Fruit fly (Drosophila melanogaster) whole organism, prepupa: ENCODE data around the gene CG13028.
A peak's percentile ranks its signal among the peaks of the same experiment; 100 is the strongest.

ENCODE experiments used
- CG11294 ChIP-seq: fragments of 200-800 bp; sonication (Bioruptor generic); IDR thresholded peaks from 2 replicates; pipeline ENCODE4 v1.3.6; 2022; ENCODE audit warnings: missing biosample characterization, missing genetic modification characterization
- CG16779 ChIP-seq: fragments of 200-800 bp; sonication (Bioruptor generic); optimal IDR thresholded peaks from 3 replicates; lab custom pipeline; 2017; ENCODE audit warnings: missing biosample characterization, mild to moderate bottlenecking, missing genetic modification characterization
- CG6163 ChIP-seq: fragments of 200-800 bp; sonication (Bioruptor generic); IDR thresholded peaks from 3 replicates; pipeline ENCODE4 v1.3.6; 2022; ENCODE audit warnings: missing biosample characterization, missing genetic modification characterization
- CG6854 ChIP-seq: fragments of 200-800 bp; sonication (Bioruptor generic); optimal IDR thresholded peaks from 2 replicates; lab custom pipeline; 2017; ENCODE audit warnings: missing biosample characterization, mild to moderate bottlenecking, missing genetic modification characterization
- Ets21C ChIP-seq: fragments of 200-800 bp; sonication (Bioruptor generic); optimal IDR thresholded peaks from 3 replicates; lab custom pipeline; 2016; ENCODE audit warnings: missing biosample characterization, missing genetic modification characterization
- Gug ChIP-seq: fragments of 200-800 bp; sonication (Bioruptor generic); IDR thresholded peaks from 2 replicates; pipeline ENCODE4 v1.3.6; 2022; ENCODE audit warnings: missing biosample characterization, missing genetic modification characterization
- vri ChIP-seq: fragments of 200-800 bp; sonication (Bioruptor generic); optimal IDR thresholded peaks from 3 replicates; lab custom pipeline; 2016; ENCODE audit warnings: missing biosample characterization, mild to moderate bottlenecking, missing genetic modification characterization

dm6 chr3L:16955219-16956002 is 32.4 kb downstream of the CG13028 start:
- TF ChIP-seq CG6163 (GFP tag; lab: Robert Waterston, UW) (no peak), CG16779 (tag; lab: Kevin White, UChicago) (no peak), CG6854 (GFP tag; lab: Kevin White, UChicago) (no peak), vri (peak; percentile 60), Ets21C (GFP tag; lab: Kevin White, UChicago) (no peak), Gug (GFP tag; lab: Robert Waterston, UW) (no peak), CG11294 (GFP tag; lab: Robert Waterston, UW) (no peak)
